Fruit fly (Drosophila melanogaster) whole organism, embryonic: ENCODE data around the gene ds.

Experiments
- Bdp1 ChIP-seq: fragments of 200-800 bp; sonication (Bioruptor generic); optimal IDR thresholded peaks from 3 replicates; lab custom pipeline; 2016; ENCODE audit warnings: missing biosample characterization, missing genetic modification characterization
- CG10147 ChIP-seq: fragments of 200-800 bp; sonication (Bioruptor generic); optimal IDR thresholded peaks from 2 replicates; lab custom pipeline; 2019; ENCODE audit warnings: missing biosample characterization, mild to moderate bottlenecking, missing genetic modification characterization, moderate library complexity
- CG10366 ChIP-seq: fragments of 200-800 bp; sonication (Bioruptor generic); IDR thresholded peaks from 2 replicates; pipeline ENCODE4 v1.3.6; 2022; ENCODE audit warnings: missing biosample characterization, missing genetic modification characterization
- CG10543 ChIP-seq: fragments of 200-800 bp; sonication (Bioruptor generic); optimal IDR thresholded peaks from 3 replicates; lab custom pipeline; 2017; ENCODE audit warnings: missing biosample characterization, mild to moderate bottlenecking, missing genetic modification characterization, moderate library complexity
- CG11504 ChIP-seq: fragments of 200-800 bp; sonication (Bioruptor generic); optimal IDR thresholded peaks from 3 replicates; lab custom pipeline; 2019; ENCODE audit warnings: missing biosample characterization, mild to moderate bottlenecking, missing genetic modification characterization, moderate library complexity
- CG12219 ChIP-seq: fragments of 200-800 bp; sonication (Bioruptor generic); optimal IDR thresholded peaks from 3 replicates; lab custom pipeline; 2018; ENCODE audit warnings: missing biosample characterization, mild to moderate bottlenecking, missing genetic modification characterization
- CG13894 ChIP-seq: fragments of 200-800 bp; sonication (Bioruptor generic); optimal IDR thresholded peaks from 3 replicates; lab custom pipeline; 2018; ENCODE audit warnings: missing biosample characterization, mild to moderate bottlenecking, missing genetic modification characterization, moderate library complexity
- CG15011 ChIP-seq: fragments of 200-800 bp; sonication (Bioruptor generic); optimal IDR thresholded peaks from 3 replicates; lab custom pipeline; 2018; ENCODE audit warnings: missing biosample characterization, mild to moderate bottlenecking, missing genetic modification characterization
- CG15073 ChIP-seq: fragments of 200-800 bp; sonication (Bioruptor generic); optimal IDR thresholded peaks from 2 replicates; lab custom pipeline; 2016; ENCODE audit warnings: missing biosample characterization, missing genetic modification characterization
- CG15696 ChIP-seq: fragments of 200-800 bp; sonication (Bioruptor generic); optimal IDR thresholded peaks from 2 replicates; lab custom pipeline; 2019; ENCODE audit warnings: missing biosample characterization, mild to moderate bottlenecking, missing genetic modification characterization, moderate library complexity
- CG1602 ChIP-seq: fragments of 200-800 bp; sonication (Bioruptor generic); optimal IDR thresholded peaks from 3 replicates; lab custom pipeline; 2016; ENCODE audit warnings: missing biosample characterization, missing genetic modification characterization
- CG1603 ChIP-seq: fragments of 200-800 bp; sonication (Bioruptor generic); optimal IDR thresholded peaks from 2 replicates; lab custom pipeline; 2019; ENCODE audit warnings: missing biosample characterization, mild to moderate bottlenecking, missing genetic modification characterization, moderate library complexity
- CG30431 ChIP-seq: fragments of 200-800 bp; sonication (Bioruptor generic); optimal IDR thresholded peaks from 2 replicates; lab custom pipeline; 2017; ENCODE audit warnings: missing biosample characterization, missing genetic modification characterization
- CG33557 ChIP-seq: fragments of 200-800 bp; sonication (Bioruptor generic); optimal IDR thresholded peaks from 2 replicates; lab custom pipeline; 2019; ENCODE audit warnings: missing biosample characterization, mild to moderate bottlenecking, missing genetic modification characterization, moderate library complexity
- CG3995 ChIP-seq: fragments of 200-800 bp; sonication (Bioruptor generic); optimal IDR thresholded peaks from 3 replicates; lab custom pipeline; 2016; ENCODE audit warnings: missing biosample characterization, missing genetic modification characterization
- CG42726 ChIP-seq: fragments of 200-800 bp; sonication (Bioruptor generic); IDR thresholded peaks from 2 replicates; pipeline ENCODE4 v1.3.6; 2022; ENCODE audit warnings: missing biosample characterization, missing genetic modification characterization; ENCODE audit not compliant: partially characterized antibody
- CG9437 ChIP-seq: fragments of 200-800 bp; sonication (Bioruptor generic); optimal IDR thresholded peaks from 2 replicates; lab custom pipeline; 2018; ENCODE audit warnings: missing biosample characterization, mild to moderate bottlenecking, missing genetic modification characterization
- CG9817 ChIP-seq: fragments of 200-800 bp; sonication (Bioruptor generic); optimal IDR thresholded peaks from 2 replicates; lab custom pipeline; 2018; ENCODE audit warnings: missing biosample characterization, mild to moderate bottlenecking, missing genetic modification characterization, moderate library complexity
- Eip74EF ChIP-seq, 2 experiments: fragments of 200-800 bp in 1 of 2; fragments of >200 bp in 1 of 2; sonication (Bioruptor generic) in 1 of 2; optimal IDR thresholded peaks; 2 replicates each; lab custom pipeline; 2017 to 2019; ENCODE audit warnings: missing biosample characterization in 2 of 2, missing genetic modification characterization in 2 of 2, mild to moderate bottlenecking in 1 of 2, moderate library complexity in 1 of 2
- Ets65A ChIP-seq: fragments of 200-800 bp; sonication (Bioruptor generic); peaks from one replicate; lab custom pipeline; 2016; ENCODE audit warnings: missing biosample characterization, missing genetic modification characterization
- Hmr ChIP-seq: fragments of 200-800 bp; sonication (Bioruptor generic); optimal IDR thresholded peaks from 3 replicates; lab custom pipeline; 2017; ENCODE audit warnings: mild to moderate bottlenecking, missing biosample characterization, missing genetic modification reagents, missing genetic modification characterization
- Hsf ChIP-seq: fragments of 200-800 bp; sonication (Bioruptor generic); optimal IDR thresholded peaks from 3 replicates; lab custom pipeline; 2016; ENCODE audit warnings: missing biosample characterization, missing genetic modification characterization
- MBD-R2 ChIP-seq: fragments of 200-800 bp; sonication (Bioruptor generic); IDR thresholded peaks from 2 replicates; pipeline ENCODE4 v1.3.6; 2022; ENCODE audit warnings: missing biosample characterization, missing genetic modification characterization
- NC2α ChIP-seq: fragments of 200-800 bp; sonication (Bioruptor generic); optimal IDR thresholded peaks from 2 replicates; lab custom pipeline; 2016; ENCODE audit warnings: missing biosample characterization, missing genetic modification characterization
- Opbp ChIP-seq: fragments of 200-800 bp; sonication (Bioruptor generic); IDR thresholded peaks from 3 replicates; pipeline ENCODE4 v1.3.6; 2022; ENCODE audit warnings: missing biosample characterization, missing genetic modification characterization; ENCODE audit not compliant: partially characterized antibody
- PHDP ChIP-seq: fragments of 200-800 bp; sonication (Bioruptor generic); optimal IDR thresholded peaks from 3 replicates; lab custom pipeline; 2018; ENCODE audit warnings: missing biosample characterization, mild to moderate bottlenecking, missing genetic modification characterization, moderate library complexity
- Ptx1 ChIP-seq: fragments of 200-800 bp; sonication (Bioruptor generic); IDR thresholded peaks from 2 replicates; pipeline ENCODE4 v1.3.6; 2022; ENCODE audit warnings: missing biosample characterization, missing genetic modification characterization
- Six4 ChIP-seq: fragments of 200-800 bp; sonication (Bioruptor generic); optimal IDR thresholded peaks from 2 replicates; lab custom pipeline; 2016; ENCODE audit warnings: missing biosample characterization, missing genetic modification characterization
- Trl ChIP-seq, 3 experiments: fragments of >200 bp in 2 of 3; fragments of 200-800 bp in 1 of 3; sonication (Bioruptor generic) in 1 of 3; optimal IDR thresholded peaks; 2 replicates in 1 of 3; 3 replicates in 2 of 3; lab custom pipeline; 2016 to 2017; ENCODE audit warnings: missing biosample characterization in 1 of 3, missing genetic modification characterization in 1 of 3
- aop ChIP-seq: fragments of 200-800 bp; sonication (Bioruptor generic); IDR thresholded peaks from 2 replicates; pipeline ENCODE4 v1.3.6; 2022; ENCODE audit warnings: missing biosample characterization, missing genetic modification characterization
- ap ChIP-seq: fragments of 200-800 bp; sonication (Bioruptor generic); IDR thresholded peaks from 2 replicates; pipeline ENCODE4 v1.3.6; 2022; ENCODE audit warnings: missing biosample characterization, missing genetic modification characterization
- br ChIP-seq: fragments of >200 bp; optimal IDR thresholded peaks from 2 replicates; lab custom pipeline; 2017
- chinmo ChIP-seq: fragments of 200-800 bp; sonication (Bioruptor generic); IDR thresholded peaks from 4 replicates; pipeline ENCODE4 v1.3.6; 2022; ENCODE audit warnings: missing biosample characterization, missing genetic modification characterization; ENCODE audit not compliant: partially characterized antibody
- ci ChIP-seq: fragments of 200-800 bp; sonication (Bioruptor generic); IDR thresholded peaks from 3 replicates; pipeline ENCODE4 v1.3.6; 2022; ENCODE audit warnings: missing biosample characterization, missing genetic modification characterization
- dan ChIP-seq: fragments of 200-800 bp; sonication (Bioruptor generic); IDR thresholded peaks from 2 replicates; pipeline ENCODE4 v1.3.6; 2022; ENCODE audit warnings: missing biosample characterization, missing genetic modification characterization
- dimm ChIP-seq: fragments of 200-800 bp; sonication (Bioruptor generic); IDR thresholded peaks from 2 replicates; pipeline ENCODE4 v1.3.6; 2022; ENCODE audit warnings: missing biosample characterization, missing genetic modification characterization
- dmrt99B ChIP-seq: fragments of 200-800 bp; sonication (Bioruptor generic); optimal IDR thresholded peaks from 2 replicates; lab custom pipeline; 2018; ENCODE audit warnings: missing biosample characterization, mild to moderate bottlenecking, missing genetic modification characterization, moderate library complexity
- fd64A ChIP-seq: fragments of 200-800 bp; sonication (Bioruptor generic); optimal IDR thresholded peaks from 3 replicates; lab custom pipeline; 2018; ENCODE audit warnings: missing biosample characterization, mild to moderate bottlenecking, missing genetic modification characterization
- gem ChIP-seq: fragments of 200-800 bp; sonication (Bioruptor generic); optimal IDR thresholded peaks from 2 replicates; lab custom pipeline; 2019; ENCODE audit warnings: missing biosample characterization, mild to moderate bottlenecking, missing genetic modification characterization, moderate library complexity
- her ChIP-seq: fragments of 200-800 bp; sonication (Bioruptor generic); optimal IDR thresholded peaks from 2 replicates; lab custom pipeline; 2016; ENCODE audit warnings: missing biosample characterization, missing genetic modification characterization
- klu ChIP-seq: fragments of 200-800 bp; sonication (Bioruptor generic); IDR thresholded peaks from 2 replicates; pipeline ENCODE4 v1.3.6; 2022; ENCODE audit warnings: missing biosample characterization, missing genetic modification characterization
- lola ChIP-seq, 3 experiments: fragments of >200 bp in 2 of 3; fragments of 200-800 bp in 1 of 3; sonication (Bioruptor generic) in 1 of 3; optimal IDR thresholded peaks; 2 replicates each; lab custom pipeline; 2017 to 2019; ENCODE audit warnings: missing biosample characterization in 3 of 3, missing genetic modification characterization in 3 of 3, mild to moderate bottlenecking in 1 of 3, moderate library complexity in 1 of 3
- oc ChIP-seq: fragments of 200-800 bp; sonication (Bioruptor generic); optimal IDR thresholded peaks from 2 replicates; lab custom pipeline; 2018; ENCODE audit warnings: missing biosample characterization, mild to moderate bottlenecking, missing genetic modification characterization, moderate library complexity
- pan ChIP-seq, 4 experiments: fragments of >200 bp in 3 of 4; fragments of 200-800 bp in 1 of 4; sonication (Bioruptor generic) in 1 of 4; optimal IDR thresholded peaks in 3 of 4; IDR thresholded peaks in 1 of 4; 2 replicates each; pipeline versions ENCODE4 v1.3.6 to Lab custom; 2017 to 2022; ENCODE audit warnings: missing biosample characterization in 2 of 4, missing genetic modification characterization in 2 of 4, mixed read lengths in 1 of 4
- ro ChIP-seq: fragments of 200-800 bp; sonication (Bioruptor generic); IDR thresholded peaks from 2 replicates; pipeline ENCODE4 v1.3.6; 2022; ENCODE audit warnings: missing biosample characterization, missing genetic modification characterization
- tin ChIP-seq: fragments of 200-800 bp; sonication (Bioruptor generic); optimal IDR thresholded peaks from 3 replicates; lab custom pipeline; 2016; ENCODE audit warnings: missing biosample characterization, missing genetic modification characterization
- ttk ChIP-seq: fragments of 200-800 bp; sonication (Bioruptor generic); IDR thresholded peaks from 2 replicates; pipeline ENCODE4 v2.1.2; 2022; ENCODE audit warnings: missing biosample characterization, missing genetic modification characterization
- wdn ChIP-seq: fragments of 200-800 bp; sonication (Bioruptor generic); IDR thresholded peaks from 2 replicates; pipeline ENCODE4 v1.3.6; 2022; ENCODE audit warnings: missing biosample characterization, missing genetic modification characterization
- wek ChIP-seq: fragments of 200-800 bp; sonication (Bioruptor generic); optimal IDR thresholded peaks from 3 replicates; lab custom pipeline; 2018; ENCODE audit warnings: missing biosample characterization, mild to moderate bottlenecking, missing genetic modification characterization, moderate library complexity

The ds gene

DNA sequence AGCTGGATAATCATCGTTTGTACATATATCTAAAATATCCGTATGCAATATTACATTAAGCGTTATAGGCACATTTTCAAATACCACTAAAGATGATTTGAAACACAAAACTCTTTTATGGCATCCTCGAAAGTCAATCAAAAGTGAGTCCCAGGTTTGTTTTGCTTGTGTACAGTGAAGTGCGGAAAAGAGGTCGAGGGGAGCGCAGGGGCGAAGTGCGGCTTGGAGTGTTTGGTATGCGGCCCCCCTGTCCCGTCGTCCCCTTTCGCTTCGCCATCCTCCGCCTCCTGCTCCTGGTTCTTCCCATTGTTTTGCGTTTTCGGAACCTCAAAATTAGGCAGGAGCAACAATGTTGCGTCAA is 686 bp upstream of the ds start (continued):
- TF ChIP-seq CG15073 (GFP tag; lab: Kevin White, UChicago) (peak; percentile 44), CG10543 (GFP tag; lab: Kevin White, UChicago) (no peak), Six4 (peak; percentile 80), CG9817 (tag; lab: Kevin White, UChicago) (peak; percentile 43), CG3995 (GFP tag; lab: Kevin White, UChicago) (no peak), dimm (GFP tag; lab: Robert Waterston, UW) (0 out of 2 replicates have a peak, but pooled peaks have one; percentile 56), CG15696 (tag; lab: Kevin White, UChicago) (peak; percentile 64), Hsf (GFP tag; lab: Kevin White, UChicago) (peak; percentile 84), PHDP (tag; lab: Kevin White, UChicago) (peak; percentile 86), Ptx1 (peak; percentile 88), NC2α (peak; percentile 80), oc (tag; lab: Kevin White, UChicago) (peak; percentile 91), aop (GFP tag; lab: Robert Waterston, UW) (0 out of 2 replicates have a peak, but pooled peaks have one; percentile 12), wdn (GFP tag; lab: Robert Waterston, UW) (peak; percentile 46; the same call in 1 of the 2 replicates), br (lab: Kevin White, UChicago) (no peak), klu (GFP tag; lab: Robert Waterston, UW) (peak; percentile 51), tin (peak; percentile 84), ro (peak; percentile 48; the same call in 1 of the 2 replicates), CG1602 (GFP tag; lab: Kevin White, UChicago) (peak; percentile 87), CG13894 (no peak), ap (GFP tag; lab: Robert Waterston, UW) (peak; percentile 82), Ets65A (peak; percentile 97), pan (optimal IDR thresholded peaks at IDR 0.05; lab: Kevin White, UChicago) (no peak), pan (GFP tag; optimal IDR thresholded peaks at IDR 0.05 in 1 of 2, IDR thresholded peaks at IDR 0.05 in 1 of 2) (peak in 1 of 2 experiments; percentile 87), ci (GFP tag; lab: Robert Waterston, UW) (peak; percentile 95), CG9437 (GFP tag; lab: Kevin White, UChicago) (peak; percentile 78), chinmo (GFP tag; lab: Robert Waterston, UW) (no peak), Trl (optimal IDR thresholded peaks at IDR 0.05; lab: Kevin White, UChicago) (no peak), Trl (GFP tag; optimal IDR thresholded peaks at IDR 0.05; lab: Kevin White, UChicago) (peak; percentile 74), CG10147 (GFP tag; lab: Kevin White, UChicago) (peak; percentile 63), fd64A (GFP tag; lab: Kevin White, UChicago) (peak; percentile 69), CG11504 (tag; lab: Kevin White, UChicago) (peak; percentile 93), ttk (GFP tag; lab: Robert Waterston, UW) (peak; percentile 84), lola (GFP tag; optimal IDR thresholded peaks at IDR 0.05; lab: Kevin White, UChicago) (peak in 1 of 3 experiments; percentile 91), CG10366 (GFP tag; lab: Robert Waterston, UW) (peak; percentile 84), MBD-R2 (GFP tag; lab: Robert Waterston, UW) (no peak), Bdp1 (GFP tag; lab: Kevin White, UChicago) (peak; percentile 72), CG12219 (peak; percentile 89), wek (GFP tag; lab: Kevin White, UChicago) (peak; percentile 61), Eip74EF (GFP tag; optimal IDR thresholded peaks at IDR 0.05; lab: Kevin White, UChicago) (peak in 1 of 2 experiments; percentile 85), her (GFP tag; lab: Kevin White, UChicago) (peak; percentile 84), CG30431 (GFP tag; lab: Kevin White, UChicago) (peak; percentile 88), dan (GFP tag; lab: Robert Waterston, UW) (0 out of 2 replicates have a peak, but pooled peaks have one; percentile 33), CG15011 (peak; percentile 48), gem (peak; percentile 94), Opbp (GFP tag; lab: Robert Waterston, UW) (no peak), dmrt99B (peak; percentile 92), Hmr (GFP tag; lab: Kevin White, UChicago) (peak; percentile 53), CG1603 (tag; lab: Kevin White, UChicago) (peak; percentile 98), CG33557 (peak; percentile 73), CG42726 (GFP tag; lab: Robert Waterston, UW) (no peak)
